Worm (Caenorhabditis elegans) whole organism, early embryonic: ENCODE results near the gene arl-5.

Experiments
- F13C5.2 ChIP-seq: sonication (generic microtip); optimal IDR thresholded peaks from 2 replicates; lab custom pipeline; 2017; ENCODE audit warnings: mild to moderate bottlenecking, missing genetic modification characterization, inconsistent platforms, missing compliant biosample characterization
- aly-1 ChIP-seq: sonication (generic microtip); optimal IDR thresholded peaks from 2 replicates; lab custom pipeline; 2016; ENCODE audit warnings: missing genetic modification characterization, missing compliant biosample characterization
- ama-1 ChIP-seq: fragments of 150-350 bp; optimal IDR thresholded peaks from 2 replicates; lab custom pipeline; 2014
- ceh-36 ChIP-seq: sonication (generic microtip); optimal IDR thresholded peaks from 2 replicates; lab custom pipeline; 2016; ENCODE audit warnings: missing genetic modification characterization, inconsistent platforms, missing compliant biosample characterization

DNA sequence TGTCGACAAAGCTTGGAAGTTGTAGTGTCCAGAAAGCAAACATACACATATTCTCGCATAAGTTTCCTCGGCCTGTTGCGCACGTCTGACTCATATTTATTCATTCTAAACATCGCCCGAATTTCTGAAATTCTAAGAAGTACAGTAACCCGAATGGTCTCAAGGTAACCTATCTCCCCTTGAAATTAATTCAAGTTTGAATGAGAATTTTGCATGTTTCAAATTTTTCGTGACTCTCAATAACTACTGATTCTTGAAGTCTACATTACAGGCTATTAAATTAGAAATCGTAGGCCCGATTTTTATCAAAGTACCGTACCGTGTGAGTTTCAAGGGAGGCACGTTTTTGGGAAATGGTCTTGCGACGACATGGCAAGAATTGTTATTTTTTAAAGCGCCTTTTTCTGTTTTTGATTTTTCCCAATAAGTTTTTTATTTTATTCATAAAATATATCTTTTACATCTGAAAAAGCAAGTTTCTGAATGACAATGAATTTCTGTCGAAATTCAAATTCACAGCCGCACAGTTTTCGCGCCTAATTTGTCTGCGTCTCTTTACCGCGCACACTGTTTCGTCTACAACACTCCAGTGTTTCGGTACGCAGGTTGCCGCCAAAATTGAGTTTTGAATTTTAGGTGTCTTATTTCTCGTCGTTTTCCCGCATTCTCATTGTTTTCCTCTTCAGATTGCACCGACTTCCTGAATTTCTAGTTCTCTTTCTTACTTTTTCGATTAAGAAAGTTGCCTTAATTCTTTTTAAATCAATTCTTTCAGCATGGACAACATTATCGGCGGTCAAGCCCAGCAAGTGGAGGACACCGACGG is 29.2 kb upstream of the arl-5 start, which contains the start of the genes R10E11.9 and mcm-6:
- TF ChIP-seq aly-1 = no peak
- no peak for TF ChIP-seq ama-1 (lab: Kevin White, UChicago)
- TF ChIP-seq F13C5.2 (tag; lab: Kevin White, UChicago) = no peak
- no peak for TF ChIP-seq ceh-36 (tag; lab: Kevin White, UChicago)
